Worm (Caenorhabditis elegans): ENCODE results near the gene ugt-67.
"Not testable (repeated sequence)": the region's sequence is repeated elsewhere in the genome, so short reads cannot be mapped to it uniquely, and the experiment has no call there.

ugt-67 gene

DNA sequence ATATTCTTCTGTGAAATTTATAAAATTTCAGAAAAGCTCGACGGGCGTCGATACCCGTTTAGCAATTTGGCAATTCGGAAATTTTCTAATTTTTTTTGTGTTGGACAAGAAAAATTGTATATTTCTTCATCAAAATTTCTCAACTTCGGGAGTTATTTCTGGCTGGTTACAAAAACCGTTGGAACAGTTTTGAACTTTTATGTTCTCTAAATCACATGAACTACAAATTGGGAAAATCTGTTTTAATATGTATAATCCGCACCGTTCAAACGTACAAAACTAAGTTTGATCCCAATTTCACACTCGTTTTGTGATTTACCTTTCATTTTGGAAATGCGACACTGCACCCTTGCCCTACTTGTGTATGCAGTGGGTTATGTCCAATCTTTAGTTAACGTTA is 15.8 kb upstream of the ugt-67 start, which contains the start of gene T19H12.3:
Gene T19H12.3 (plus strand): TSS at position 301 of the 400 bp plus-strand sequence.
- TF ChIP-seq W03F9.2 (tag; optimal IDR thresholded peaks at IDR 0.05) (no peak), him-1 (tag; optimal IDR thresholded peaks at IDR 0.05) (no peak), dao-5 (tag; optimal IDR thresholded peaks at IDR 0.05) (no peak)

DNA sequence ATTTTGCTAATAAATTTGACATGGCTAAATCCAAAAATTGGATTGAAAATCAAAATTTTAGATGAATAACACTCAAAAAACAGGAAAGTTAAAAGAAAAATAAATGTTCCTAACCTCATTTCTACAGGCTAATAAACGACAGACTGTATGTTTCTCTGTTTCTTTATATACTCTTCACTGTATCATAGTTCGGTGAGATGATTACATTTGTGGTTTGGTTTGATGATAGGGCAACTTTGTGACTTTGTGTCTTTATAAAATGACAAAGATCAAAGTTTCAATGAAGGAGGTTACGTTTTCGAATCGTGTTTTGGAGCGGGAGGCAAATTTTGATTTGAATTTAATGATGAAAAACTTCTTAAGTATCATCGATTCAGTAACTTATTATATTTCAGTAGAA is 11.7 kb upstream of the ugt-67 start, which contains the start of gene ugt-12:
Gene ugt-12 (minus strand): TSS at position 153 of the 400 bp plus-strand sequence.
- TF ChIP-seq dao-5 (tag; optimal IDR thresholded peaks at IDR 0.05), result no peak
- TF ChIP-seq W03F9.2 (tag; optimal IDR thresholded peaks at IDR 0.05), result no peak
- TF ChIP-seq him-1 (tag; optimal IDR thresholded peaks at IDR 0.05), result no peak

DNA sequence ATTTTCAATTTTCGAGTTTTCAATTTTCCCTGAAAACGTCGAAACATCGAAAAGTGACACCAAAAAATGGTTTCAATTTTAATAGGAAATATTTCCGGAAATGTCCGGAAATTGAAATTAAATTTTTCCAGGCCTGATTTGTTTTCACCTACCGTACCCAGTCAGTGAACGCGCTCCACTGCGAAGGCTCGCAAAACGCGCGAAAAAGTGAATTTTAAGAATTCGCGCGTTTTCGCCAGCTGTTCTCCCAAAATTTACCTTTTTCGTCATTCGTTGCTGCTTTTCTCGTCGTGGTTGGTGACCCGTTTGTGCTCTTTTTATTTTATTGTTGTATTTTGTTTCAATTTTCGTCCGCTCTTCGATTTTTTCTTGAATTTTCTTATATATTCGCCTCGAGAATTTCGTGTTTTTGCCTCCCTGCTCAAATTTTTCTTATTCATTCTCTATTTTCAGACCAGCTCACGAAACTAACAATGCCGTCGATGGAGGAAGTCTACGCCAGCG is 11.1 kb upstream of the ugt-67 start, which contains the start of gene T19H12.2:
Gene T19H12.2 (plus strand): TSS at position 454 of the 504 bp plus-strand sequence.
- TF ChIP-seq dao-5 (tag; optimal IDR thresholded peaks at IDR 0.05) (no peak), W03F9.2 (tag; optimal IDR thresholded peaks at IDR 0.05) (peak; percentile 2)

DNA sequence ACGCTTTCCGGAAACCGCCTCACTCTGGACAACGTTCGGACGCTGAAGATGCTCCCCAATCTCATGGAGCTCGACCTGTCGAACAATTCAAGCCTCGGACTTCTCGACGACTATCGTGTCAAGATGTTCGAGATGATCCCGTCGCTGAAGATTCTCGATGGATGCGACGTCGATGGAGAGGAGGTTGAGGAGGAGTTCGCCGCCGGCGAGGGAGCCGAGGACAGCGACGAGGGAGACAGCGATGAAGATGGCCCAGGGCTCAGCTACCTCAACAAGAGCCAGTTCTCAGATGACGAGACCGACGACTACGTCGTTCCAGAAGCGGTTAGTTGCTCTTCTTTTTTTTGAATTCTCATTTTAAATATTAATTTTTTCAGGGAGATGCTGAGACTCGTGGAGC is 10.4 kb upstream of the ugt-67 start:
- TF ChIP-seq him-1 (tag; optimal IDR thresholded peaks at IDR 0.05) (no peak), W03F9.2 (tag; optimal IDR thresholded peaks at IDR 0.05) (no peak), dao-5 (tag; optimal IDR thresholded peaks at IDR 0.05) (no peak)

DNA sequence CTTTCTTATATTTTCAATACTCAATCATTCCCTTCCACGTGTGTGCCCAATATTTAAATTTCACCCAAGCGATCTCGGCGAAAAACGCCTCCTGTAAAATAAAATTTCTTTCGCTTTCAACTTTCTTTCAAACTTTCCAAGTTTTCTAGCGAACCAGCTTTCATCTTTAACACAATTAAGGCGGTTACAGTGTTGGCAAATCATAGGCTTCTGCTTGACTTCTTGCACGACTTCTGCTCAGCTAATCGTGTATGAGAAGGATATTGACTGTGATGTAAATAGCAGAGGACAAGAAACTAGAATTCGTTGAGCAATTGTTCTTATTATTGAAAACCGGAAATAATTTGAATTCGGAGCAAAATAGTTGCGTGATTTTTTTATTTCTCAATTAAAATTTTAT is 9.9 kb upstream of the ugt-67 start:
- TF ChIP-seq him-1 (tag; optimal IDR thresholded peaks at IDR 0.05), result no peak

DNA sequence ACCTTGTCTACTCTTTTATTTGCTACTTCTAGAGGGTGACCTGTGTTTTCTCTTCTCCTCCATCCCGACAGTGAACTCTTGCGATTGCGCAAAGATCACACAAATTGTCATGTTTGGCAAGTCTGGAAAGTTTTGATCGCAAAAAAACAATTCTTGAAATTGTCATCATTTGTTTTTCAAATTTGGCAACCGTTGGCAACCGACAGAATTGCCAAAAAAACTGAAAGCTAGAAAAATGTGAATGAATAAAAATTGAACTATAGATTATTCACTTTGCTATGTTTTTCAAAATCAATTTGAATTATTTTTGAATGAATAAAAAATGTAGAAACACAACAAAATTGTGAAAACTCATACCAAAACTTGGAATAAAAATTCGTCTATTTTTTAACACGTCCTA is 6.2 kb upstream of the ugt-67 start, which contains the start of gene ugt-11:
Gene ugt-11 (minus strand): TSS at position 101 of the 400 bp plus-strand sequence.
- TF ChIP-seq dao-5 (tag; optimal IDR thresholded peaks at IDR 0.05) (no peak), W03F9.2 (tag; optimal IDR thresholded peaks at IDR 0.05) (no peak), him-1 (tag; optimal IDR thresholded peaks at IDR 0.05) (no peak)

DNA sequence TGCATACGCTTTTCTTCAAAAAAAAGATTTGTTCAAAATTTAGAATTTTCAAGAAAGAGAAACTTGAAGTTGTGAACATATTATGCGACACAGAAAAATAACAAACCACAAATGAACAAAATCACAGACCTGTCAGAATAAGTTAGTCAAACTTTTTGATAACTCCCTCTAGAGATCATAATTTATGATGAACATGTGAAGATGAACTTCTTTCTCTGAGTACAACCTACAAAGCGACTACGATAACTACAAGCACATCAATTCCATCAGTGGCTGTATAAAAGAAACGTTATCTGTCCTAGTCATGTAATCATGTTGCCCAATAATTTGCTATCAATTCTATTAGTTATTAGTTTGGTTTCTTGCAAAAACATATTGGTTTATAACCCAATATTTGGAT is 5.4 kb upstream of the ugt-67 start, which contains the start of gene ugt-9:
Gene ugt-9 (plus strand): TSS at position 305 of the 400 bp plus-strand sequence.
- no peak for TF ChIP-seq dao-5 (tag; optimal IDR thresholded peaks at IDR 0.05)
- TF ChIP-seq W03F9.2 (tag; optimal IDR thresholded peaks at IDR 0.05), result no peak
- no peak for TF ChIP-seq him-1 (tag; optimal IDR thresholded peaks at IDR 0.05)

DNA sequence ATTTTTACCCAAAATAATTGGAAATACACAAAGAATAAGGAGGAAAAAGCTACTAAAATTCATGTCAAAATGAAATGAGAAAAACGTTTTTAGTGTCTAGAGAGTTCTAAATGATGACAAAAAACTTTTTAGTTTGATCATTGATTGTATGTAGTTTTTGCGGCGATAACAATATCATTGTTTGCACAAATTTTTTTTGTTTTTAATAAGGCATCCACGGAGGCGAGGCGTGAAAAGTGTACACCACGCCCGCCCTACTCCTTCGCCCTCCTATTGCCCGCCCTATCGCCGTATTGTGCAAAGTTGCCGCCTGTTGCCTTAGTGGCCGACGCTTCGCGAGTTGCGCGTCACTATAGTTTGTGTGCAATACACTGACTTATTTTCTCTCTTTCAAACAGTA is 1.2 kb upstream of the ugt-67 start, which contains the start of gene ugt-10:
Gene ugt-10 (minus strand): TSS at position 101 of the 400 bp plus-strand sequence.
- TF ChIP-seq W03F9.2, dao-5, him-1 (tag; optimal IDR thresholded peaks at IDR 0.05): not testable (repeated sequence)

DNA sequence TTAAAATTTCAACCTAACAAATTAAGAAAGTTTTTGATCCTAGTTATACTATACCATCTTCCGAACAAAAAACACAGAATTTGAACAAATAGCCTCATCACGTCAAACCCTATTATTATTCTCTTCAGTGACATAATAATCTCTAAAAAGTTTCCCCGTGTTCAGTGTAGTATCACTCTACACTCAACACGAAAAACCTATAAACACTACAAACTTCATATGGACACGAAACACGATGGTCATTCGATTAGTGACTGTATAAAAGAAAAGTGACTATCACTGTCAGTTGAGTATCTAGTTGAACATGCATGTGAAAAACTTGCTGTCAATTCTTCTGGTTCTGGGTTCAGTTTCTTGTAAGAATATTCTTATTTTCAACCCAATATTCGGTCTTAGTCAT is 2.5 kb downstream of the ugt-67 start, which contains the start of gene ugt-8:
Gene ugt-8 (plus strand): TSS at position 235 of the 400 bp plus-strand sequence.
- TF ChIP-seq him-1 (tag; optimal IDR thresholded peaks at IDR 0.05), result no peak
- no peak for TF ChIP-seq dao-5 (tag; optimal IDR thresholded peaks at IDR 0.05)
- no peak for TF ChIP-seq W03F9.2 (tag; optimal IDR thresholded peaks at IDR 0.05)

DNA sequence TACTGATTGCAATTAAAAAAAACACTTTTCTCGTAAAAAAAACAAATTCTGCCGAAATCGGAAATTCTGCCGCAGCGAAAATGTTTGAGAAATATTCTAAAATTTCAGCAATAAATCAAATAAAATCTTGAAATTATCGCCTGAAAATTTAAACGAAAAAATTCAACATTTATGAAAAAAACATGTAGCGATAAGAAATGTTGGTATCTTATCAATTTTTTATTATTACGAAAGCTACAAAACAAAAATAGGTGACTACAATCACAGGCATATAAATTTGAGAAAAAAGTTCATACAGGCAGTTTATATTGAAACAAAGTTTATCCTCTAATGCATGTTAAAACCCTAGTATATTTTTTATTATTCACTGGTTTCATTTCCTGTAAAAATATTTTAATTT is 4.8 kb downstream of the ugt-67 start, which contains the start of gene ugt-14:
Gene ugt-14 (plus strand): TSS at position 301 of the 400 bp plus-strand sequence.
- TF ChIP-seq W03F9.2 (tag; optimal IDR thresholded peaks at IDR 0.05) (no peak), him-1 (tag; optimal IDR thresholded peaks at IDR 0.05) (no peak), dao-5 (tag; optimal IDR thresholded peaks at IDR 0.05) (no peak)

DNA sequence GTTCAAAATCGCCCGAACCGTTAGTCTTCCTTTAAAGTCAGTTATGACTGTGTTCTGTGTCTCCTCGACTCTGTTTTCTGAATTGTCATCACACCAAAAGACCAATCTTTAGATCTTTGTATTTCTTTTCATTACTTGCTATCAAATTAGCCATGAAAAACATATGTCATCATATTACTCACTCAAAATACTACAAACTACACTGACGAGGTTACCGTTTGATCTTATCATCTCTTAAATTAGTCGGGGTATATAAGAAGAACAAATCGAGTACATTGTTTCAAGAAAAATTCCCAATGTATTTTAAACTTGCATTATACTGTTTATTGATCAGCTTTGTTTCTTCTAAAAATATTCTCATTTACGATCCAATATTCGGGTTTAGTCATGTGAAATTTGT is 7.4 kb downstream of the ugt-67 start, which contains the start of gene ugt-13:
Gene ugt-13 (plus strand): TSS at position 294 of the 400 bp plus-strand sequence.
- no peak for TF ChIP-seq W03F9.2 (tag; optimal IDR thresholded peaks at IDR 0.05)
- no peak for TF ChIP-seq dao-5 (tag; optimal IDR thresholded peaks at IDR 0.05)
- TF ChIP-seq him-1 (tag; optimal IDR thresholded peaks at IDR 0.05), result no peak

DNA sequence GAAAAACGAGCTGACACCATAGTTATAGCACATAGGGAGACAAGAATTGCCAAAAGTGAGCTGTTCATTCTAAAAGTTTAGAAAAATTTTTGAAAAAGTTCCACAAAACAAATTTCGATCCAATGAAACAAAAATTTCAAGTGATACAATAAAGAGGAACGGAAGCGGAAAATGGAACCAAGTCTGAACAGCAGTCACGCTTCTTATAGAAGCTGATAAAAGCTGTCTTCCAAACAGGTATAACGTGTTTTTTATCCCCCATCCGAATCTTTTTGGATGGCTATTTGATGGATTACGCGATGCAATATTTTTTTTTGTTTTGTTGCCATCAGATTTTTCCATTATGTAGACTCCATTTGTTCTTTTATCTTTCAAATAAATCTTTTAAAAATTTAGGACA is 11.1 kb downstream of the ugt-67 start, which contains the start of gene H23N18.5:
Gene H23N18.5 (minus strand): TSS at position 69 of the 400 bp plus-strand sequence.
- TF ChIP-seq him-1 (tag; optimal IDR thresholded peaks at IDR 0.05), result no peak
- TF ChIP-seq dao-5 (tag; optimal IDR thresholded peaks at IDR 0.05), result no peak
- no peak for TF ChIP-seq W03F9.2 (tag; optimal IDR thresholded peaks at IDR 0.05)

DNA sequence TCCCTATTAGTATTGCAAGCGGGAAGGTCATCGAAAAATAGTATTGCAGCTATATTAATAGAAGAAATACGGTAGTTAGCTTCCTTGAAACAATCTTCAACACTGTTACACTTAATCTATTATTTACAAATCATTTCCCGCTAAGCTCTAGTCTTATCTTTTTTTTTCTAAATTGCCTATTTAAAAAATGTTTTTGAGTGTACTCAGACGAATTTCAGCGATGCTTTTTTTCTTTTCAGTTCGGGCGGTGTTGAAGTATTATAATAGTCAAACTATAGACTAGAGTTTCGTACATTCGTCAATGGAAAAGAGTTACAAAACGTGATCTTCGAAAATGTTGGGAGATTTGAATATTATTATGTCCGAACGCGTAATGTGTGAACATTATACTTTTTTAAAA is 12.7 kb downstream of the ugt-67 start:
- TF ChIP-seq W03F9.2 (tag; optimal IDR thresholded peaks at IDR 0.05) (no peak), dao-5 (tag; optimal IDR thresholded peaks at IDR 0.05) (no peak), him-1 (tag; optimal IDR thresholded peaks at IDR 0.05) (no peak)

DNA sequence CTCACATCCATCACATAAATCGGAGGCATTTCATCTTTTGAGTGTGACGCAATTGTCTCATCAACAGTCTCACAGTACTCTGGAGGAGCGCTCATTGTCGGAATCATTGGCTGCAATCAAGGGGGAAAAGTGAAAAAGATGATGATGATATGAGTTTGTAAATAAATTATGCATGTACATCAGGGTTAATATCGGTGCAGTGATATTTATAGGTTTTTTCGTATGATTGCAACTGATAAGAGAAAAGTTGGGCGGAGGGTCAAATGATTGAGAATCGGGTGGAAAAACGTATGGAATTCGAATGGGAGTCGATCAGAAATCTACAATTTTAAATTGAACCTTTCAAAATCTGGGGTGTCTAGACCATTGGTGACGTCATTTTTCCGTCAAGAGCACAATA is 13.7 kb downstream of the ugt-67 start, which contains the start of gene H23N18.6:
Gene H23N18.6 (minus strand): TSS at position 201 of the 400 bp plus-strand sequence.
- TF ChIP-seq dao-5 (tag; optimal IDR thresholded peaks at IDR 0.05) (no peak), him-1 (tag; optimal IDR thresholded peaks at IDR 0.05) (no peak), W03F9.2 (tag; optimal IDR thresholded peaks at IDR 0.05) (no peak)
